Worm (Caenorhabditis elegans): ENCODE results near the gene ifd-2.

ce11 chrX:806515-806914 lies 9.2 kb downstream of the ifd-2 start:
- TF ChIP-seq pha-4 (tag; optimal IDR thresholded peaks at IDR 0.05) (no peak), ama-1 (optimal IDR thresholded peaks at IDR 0.05) (no peak), hlh-6 (tag; optimal IDR thresholded peaks at IDR 0.05) (no peak), zip-5 (tag; optimal IDR thresholded peaks at IDR 0.05) (peak; percentile 34), T23F11.4 (GFP tag; optimal IDR thresholded peaks at IDR 0.05) (peak; percentile 19), C08G9.2 (tag; optimal IDR thresholded peaks at IDR 0.05) (peak; percentile 57), C38D4.7 (GFP tag; optimal IDR thresholded peaks at IDR 0.05) (no peak), unc-55 (GFP tag; optimal IDR thresholded peaks at IDR 0.05) (peak; percentile 55), hlh-30 (tag; optimal IDR thresholded peaks at IDR 0.05; ENCODE audit: insufficient read depth) (peak; percentile 72), Y22D7AL.16 (tag; optimal IDR thresholded peaks at IDR 0.05) (no peak), nhr-11 (tag; optimal IDR thresholded peaks at IDR 0.05) (no peak), hlh-8 (tag; optimal IDR thresholded peaks at IDR 0.05) (peak; percentile 67), ztf-16 (tag; optimal IDR thresholded peaks at IDR 0.05) (peak; percentile 86), syd-9 (tag; optimal IDR thresholded peaks at IDR 0.05) (peak; percentile 80)
